Worm (Caenorhabditis elegans) whole organism, early embryonic: ENCODE data around the gene F27E5.5.

Experiments
- ama-1 ChIP-seq: fragments of 150-350 bp; optimal IDR thresholded peaks from 2 replicates; lab custom pipeline; 2014
- sea-1 ChIP-seq: fragments of 200-800 bp; sonication (Bioruptor generic); conservative IDR thresholded peaks from 2 replicates; pipeline ENCODE4 v1.3.6; 2022; ENCODE audit warnings: missing genetic modification characterization, missing compliant biosample characterization

ce11 chrII:10144092-10144491 is 12.4 kb upstream of the F27E5.5 start, which contains the start of gene F27E5.3:
- no peak for TF ChIP-seq sea-1
- no peak for TF ChIP-seq ama-1 (lab: Kevin White, UChicago)
